Worm (Caenorhabditis elegans) whole organism, L1 larva: Measurements from ENCODE around the gene nhr-156.

ENCODE experiments used
- ceh-82 ChIP-seq, 3 experiments: fragments of 150-350 bp in 1 of 3; sonication (generic microtip) in 2 of 3; optimal IDR thresholded peaks; 2 replicates each; lab custom pipeline; 2014 to 2017; ENCODE audit warnings: missing biosample characterization in 3 of 3, missing genetic modification characterization in 3 of 3
- egl-13 ChIP-seq: sonication (generic microtip); optimal IDR thresholded peaks from 2 replicates; lab custom pipeline; 2016; ENCODE audit warnings: missing genotype, missing genetic modification reagents, missing genetic modification characterization, missing compliant biosample characterization
- snpc-4 ChIP-seq: fragments of 150-350 bp; optimal IDR thresholded peaks from 2 replicates; lab custom pipeline; 2014; ENCODE audit warnings: missing biosample characterization, missing genetic modification characterization
- sptf-1 ChIP-seq: fragments of 150-350 bp; optimal IDR thresholded peaks from 2 replicates; lab custom pipeline; 2014; ENCODE audit warnings: missing biosample characterization, missing genetic modification characterization
- sup-37 ChIP-seq: fragments of 200-800 bp; sonication (Bioruptor generic); optimal IDR thresholded peaks from 2 replicates; lab custom pipeline; 2018; ENCODE audit warnings: mild to moderate bottlenecking, missing genetic modification characterization, missing compliant biosample characterization
- unc-62 ChIP-seq: fragments of 150-350 bp; optimal IDR thresholded peaks from 2 replicates; lab custom pipeline; 2014; ENCODE audit warnings: missing biosample characterization, missing genetic modification reagents, missing genetic modification characterization

ce11 chrV:3902458-3903157, 3.3 kb upstream of the nhr-156 start, which contains the start of the genes str-229 and srh-190:
- TF ChIP-seq unc-62 (GFP tag; lab: Kevin White, UChicago), result no peak
- TF ChIP-seq ceh-82 (tag; optimal IDR thresholded peaks at IDR 0.05; lab: Kevin White, UChicago), result no peak
- no peak for TF ChIP-seq sptf-1
- no peak for TF ChIP-seq sup-37
- no peak for TF ChIP-seq egl-13 (tag; lab: Kevin White, UChicago)
- TF ChIP-seq snpc-4 (tag; lab: Kevin White, UChicago), result no peak
